Fruit fly (Drosophila melanogaster) whole organism, wandering third instar larva: ENCODE results near the gene D.
A peak's percentile ranks its signal among the peaks of the same experiment; 100 is the strongest.

Experiments used
- Abd-B ChIP-seq: fragments of >200 bp; optimal IDR thresholded peaks from 2 replicates; lab custom pipeline; 2017; ENCODE audit warnings: missing biosample characterization, missing genetic modification characterization
- CG32264 ChIP-seq: fragments of 200-800 bp; sonication (Bioruptor generic); optimal IDR thresholded peaks from 2 replicates; lab custom pipeline; 2016; ENCODE audit warnings: missing biosample characterization, missing genetic modification characterization
- CG9705 ChIP-seq: fragments of 200-800 bp; sonication (Bioruptor generic); optimal IDR thresholded peaks from 2 replicates; lab custom pipeline; 2018; ENCODE audit warnings: missing biosample characterization, mild to moderate bottlenecking, missing genetic modification characterization
- Dif ChIP-seq: fragments of 200-275, 200-300 bp; sonication (Bioruptor generic); optimal IDR thresholded peaks from 2 replicates; lab custom pipeline; 2018; ENCODE audit warnings: missing biosample characterization, missing genetic modification characterization; ENCODE audit not compliant: partially characterized antibody
- GATAd ChIP-seq: sonication (Bioruptor generic); optimal IDR thresholded peaks from 2 replicates; lab custom pipeline; 2016; ENCODE audit warnings: missing biosample characterization, missing genetic modification characterization
- HLH106 ChIP-seq: fragments of 200-800 bp; optimal IDR thresholded peaks from 3 replicates; lab custom pipeline; 2019; ENCODE audit warnings: missing biosample characterization, mild to moderate bottlenecking, missing genetic modification characterization, moderate library complexity
- Hnf4 ChIP-seq: fragments of 200-800 bp; sonication (Bioruptor generic); optimal IDR thresholded peaks from 2 replicates; lab custom pipeline; 2016; ENCODE audit warnings: missing biosample characterization, mild to moderate bottlenecking, missing genetic modification characterization
- Hr78 ChIP-seq: fragments of >200 bp; optimal IDR thresholded peaks from 2 replicates; lab custom pipeline; 2017; ENCODE audit warnings: missing biosample characterization, missing genetic modification characterization
- Hr83 ChIP-seq: fragments of 200-300 bp; sonication (Bioruptor generic); optimal IDR thresholded peaks from 2 replicates; lab custom pipeline; 2016; ENCODE audit warnings: missing biosample characterization, mild to moderate bottlenecking, missing genetic modification characterization, moderate library complexity; ENCODE audit not compliant: poor library complexity, severe bottlenecking
- Myc ChIP-seq: fragments of >200 bp; optimal IDR thresholded peaks from 2 replicates; lab custom pipeline; 2017
- N ChIP-seq: fragments of >200 bp; optimal IDR thresholded peaks from 2 replicates; lab custom pipeline; 2018; ENCODE audit warnings: missing biosample characterization, missing external identifiers, missing genetic modification characterization
- OdsH ChIP-seq: fragments of 200-800 bp; sonication (Bioruptor generic); optimal IDR thresholded peaks from 2 replicates; lab custom pipeline; 2016; ENCODE audit warnings: missing biosample characterization, mild to moderate bottlenecking, missing genetic modification characterization
- Rel ChIP-seq, 2 experiments: fragments of 200-800 bp; sonication (Bioruptor generic) in 1 of 2; optimal IDR thresholded peaks; 2 replicates in 1 of 2; 3 replicates in 1 of 2; lab custom pipeline; 2016 to 2019; ENCODE audit warnings: mild to moderate bottlenecking in 2 of 2, missing biosample characterization in 2 of 2, missing genetic modification characterization in 2 of 2, moderate library complexity in 1 of 2
- dl ChIP-seq, 2 experiments: fragments of 175-275, 200-275 bp in 1 of 2; fragments of 200-275 bp in 1 of 2; sonication (Bioruptor generic); optimal IDR thresholded peaks; lab custom pipeline; 2018; ENCODE audit warnings: mild to moderate bottlenecking in 2 of 2, missing biosample characterization in 2 of 2, missing genetic modification characterization in 2 of 2, moderate library complexity in 2 of 2; ENCODE audit not compliant: partially characterized antibody in 2 of 2, insufficient read depth in 1 of 2
- dmrt93B ChIP-seq: fragments of 200-800 bp; sonication (Bioruptor generic); optimal IDR thresholded peaks from 2 replicates; lab custom pipeline; 2018; ENCODE audit warnings: missing biosample characterization, mild to moderate bottlenecking, missing genetic modification characterization
- dsf ChIP-seq: sonication (Bioruptor generic); optimal IDR thresholded peaks from 2 replicates; lab custom pipeline; 2016; ENCODE audit warnings: missing biosample characterization, missing genetic modification characterization, borderline replicate concordance
- ey ChIP-seq: fragments of 200-800 bp; sonication (Bioruptor generic); optimal IDR thresholded peaks from 2 replicates; lab custom pipeline; 2016; ENCODE audit warnings: missing biosample characterization, missing genetic modification characterization
- foxo ChIP-seq, 2 experiments: fragments of 200-800 bp; sonication (Bioruptor generic); optimal IDR thresholded peaks; 2 replicates in 1 of 2; 3 replicates in 1 of 2; lab custom pipeline; 2016 to 2017; ENCODE audit warnings: missing biosample characterization in 2 of 2, missing genetic modification characterization in 2 of 2
- fru ChIP-seq: fragments of 200-800 bp; sonication (Bioruptor generic); optimal IDR thresholded peaks from 3 replicates; lab custom pipeline; 2016; ENCODE audit warnings: missing biosample characterization, mild to moderate bottlenecking, missing genetic modification characterization
- h ChIP-seq: fragments of 200-800 bp; sonication (Bioruptor generic); optimal IDR thresholded peaks from 3 replicates; lab custom pipeline; 2016; ENCODE audit warnings: missing biosample characterization, mild to moderate bottlenecking, missing genetic modification characterization
- jim ChIP-seq: fragments of 175-275, 200-325 bp; sonication (Bioruptor generic); optimal IDR thresholded peaks from 2 replicates; lab custom pipeline; 2016; ENCODE audit warnings: missing biosample characterization, mild to moderate bottlenecking, missing genetic modification characterization
- lola ChIP-seq: fragments of >200 bp; optimal IDR thresholded peaks from 2 replicates; lab custom pipeline; 2017; ENCODE audit warnings: missing biosample characterization, missing genetic modification characterization
- pan ChIP-seq: fragments of >200 bp; optimal IDR thresholded peaks from 2 replicates; lab custom pipeline; 2017
- psq ChIP-seq: fragments of 200-800 bp; sonication (Bioruptor generic); optimal IDR thresholded peaks from 3 replicates; lab custom pipeline; 2017; ENCODE audit warnings: missing biosample characterization, mild to moderate bottlenecking, missing genetic modification characterization, moderate library complexity
- rgr ChIP-seq: fragments of 200-800 bp; sonication (Bioruptor generic); optimal IDR thresholded peaks from 3 replicates; lab custom pipeline; 2016; ENCODE audit warnings: missing biosample characterization, mild to moderate bottlenecking, missing genetic modification characterization
- sv ChIP-seq: fragments of 200-800 bp; sonication (Bioruptor generic); optimal IDR thresholded peaks from 3 replicates; lab custom pipeline; 2016; ENCODE audit warnings: missing biosample characterization, missing genetic modification characterization
- tai ChIP-seq: sonication (Bioruptor generic); optimal IDR thresholded peaks from 2 replicates; lab custom pipeline; 2016; ENCODE audit warnings: missing biosample characterization, missing genetic modification characterization
- woc ChIP-seq: sonication (Bioruptor generic); optimal IDR thresholded peaks from 2 replicates; lab custom pipeline; 2016; ENCODE audit warnings: missing biosample characterization, mild to moderate bottlenecking, missing genetic modification characterization

The D gene

dm6 chr3L:14178520-14178919 lies at the start of gene D:
Gene D (minus strand): TSS chr3L:14178620.
- TF ChIP-seq psq (GFP tag; lab: Kevin White, UChicago) (no peak), dl (GFP tag; optimal IDR thresholded peaks at IDR 0.05; lab: Kevin White, UChicago; ENCODE audit: insufficient read depth in 1 of 2, partially characterized antibody in 2 of 2) (no peak), woc (GFP tag; lab: Kevin White, UChicago) (no peak)

- TF ChIP-seq sv (GFP tag; lab: Kevin White, UChicago) (no peak), GATAd (GFP tag; lab: Kevin White, UChicago) (no peak)
- TF ChIP-seq, all 38 proteins: peak for 0
Measured at dm6 chr3L:14223450-14223849, 45.0 kb upstream of the D start.

dm6 chr3L:14222199-14222598 lies 43.8 kb upstream of the D start:
- TF ChIP-seq Rel (GFP tag; optimal IDR thresholded peaks at IDR 0.05; lab: Kevin White, UChicago) = no peak
- TF ChIP-seq Rel (tag; optimal IDR thresholded peaks at IDR 0.05; lab: Kevin White, UChicago) = no peak
- no peak for TF ChIP-seq CG9705 (GFP tag; lab: Kevin White, UChicago)
- no peak for TF ChIP-seq fru
- no peak for TF ChIP-seq Hr78 (GFP tag; lab: Kevin White, UChicago)
- TF ChIP-seq dsf (GFP tag; lab: Kevin White, UChicago) = no peak
- no peak for TF ChIP-seq woc (GFP tag; lab: Kevin White, UChicago)
- no peak for TF ChIP-seq tai (GFP tag; lab: Kevin White, UChicago)
- TF ChIP-seq ey = no peak

dm6 chr3L:14220611-14221497 lies 42.4 kb upstream of the D start:
- TF ChIP-seq dl (GFP tag; optimal IDR thresholded peaks at IDR 0.05; lab: Kevin White, UChicago; ENCODE audit: insufficient read depth in 1 of 2, partially characterized antibody in 2 of 2) = peak in 1 of 2 experiments; percentile 29
- TF ChIP-seq dmrt93B = no peak
- TF ChIP-seq, all 38 proteins: peak for 1

- peak; percentile 19 for TF ChIP-seq Dif (GFP tag; lab: Kevin White, UChicago)
- no peak for TF ChIP-seq CG32264 (GFP tag; lab: Kevin White, UChicago)
- TF ChIP-seq, all 38 proteins: peak for 1
Measured at dm6 chr3L:14219422-14219853, 41.0 kb upstream of the D start.

- TF ChIP-seq OdsH (peak; percentile 35), CG32264 (GFP tag; lab: Kevin White, UChicago) (no peak), h (GFP tag; lab: Kevin White, UChicago) (peak; percentile 53), Myc (lab: Kevin White, UChicago) (no peak), fru (peak; percentile 16), tai (GFP tag; lab: Kevin White, UChicago) (peak; percentile 61), Hnf4 (GFP tag; lab: Kevin White, UChicago) (peak; percentile 8), lola (GFP tag; lab: Kevin White, UChicago) (no peak), Hr83 (GFP tag; lab: Kevin White, UChicago) (peak; percentile 53), foxo (GFP tag; optimal IDR thresholded peaks at IDR 0.05; lab: Kevin White, UChicago) (peak in 1 of 2 experiments; percentile 35), rgr (GFP tag; lab: Kevin White, UChicago) (peak; percentile 66), N (no peak)
Measured at dm6 chr3L:14217677-14218254, 39.3 kb upstream of the D start, which contains the start of gene CG7768. Gene CG7768 (plus strand): TSS chr3L:14218204.

dm6 chr3L:14216140-14216539 lies 37.7 kb upstream of the D start:
- TF ChIP-seq rgr (GFP tag; lab: Kevin White, UChicago) (no peak), HLH106 (tag; lab: Kevin White, UChicago) (no peak), ey (no peak), CG32264 (GFP tag; lab: Kevin White, UChicago) (no peak), Abd-B (GFP tag; lab: Kevin White, UChicago) (no peak), psq (GFP tag; lab: Kevin White, UChicago) (no peak), Hnf4 (GFP tag; lab: Kevin White, UChicago) (no peak), Myc (lab: Kevin White, UChicago) (no peak), h (GFP tag; lab: Kevin White, UChicago) (no peak), lola (GFP tag; lab: Kevin White, UChicago) (no peak), sv (GFP tag; lab: Kevin White, UChicago) (no peak), jim (GFP tag; lab: Kevin White, UChicago) (no peak), pan (lab: Kevin White, UChicago) (no peak)
